Fruit fly (Drosophila melanogaster) whole organism, adult: ENCODE measurements around the gene sordd1.

ENCODE experiments used
- CG5204 ChIP-seq: fragments of 200-800 bp; sonication (Bioruptor generic); optimal IDR thresholded peaks from 2 replicates; lab custom pipeline; 2016; ENCODE audit warnings: missing biosample characterization, missing genetic modification characterization
- Clk ChIP-seq: fragments of 200-800 bp; sonication (Bioruptor generic); optimal IDR thresholded peaks from 2 replicates; lab custom pipeline; 2017; ENCODE audit warnings: missing biosample characterization, missing genetic modification characterization
- pad ChIP-seq: fragments of 200-800 bp; sonication (Bioruptor generic); optimal IDR thresholded peaks from 3 replicates; lab custom pipeline; 2017; ENCODE audit warnings: missing biosample characterization, missing genetic modification characterization, mild to moderate bottlenecking, moderate library complexity, missing genetic modification reagents

dm6 chrX:15807915-15808314 lies 12.1 kb upstream of the sordd1 start:
- TF ChIP-seq pad (GFP tag; lab: Kevin White, UChicago), result no peak
- no peak for TF ChIP-seq CG5204 (GFP tag; lab: Kevin White, UChicago)
- no peak for TF ChIP-seq Clk
